Worm (Caenorhabditis elegans) whole organism, young adult: Measurements from ENCODE around the gene C25H3.11.

Source experiments
- B0019.2 ChIP-seq: fragments of 200-800 bp; sonication (Bioruptor generic); conservative IDR thresholded peaks from 2 replicates; pipeline ENCODE4 v1.3.6; 2022; ENCODE audit warnings: missing genetic modification reagents, missing genetic modification characterization, missing compliant biosample characterization
- D2030.7 ChIP-seq: fragments of 200-800 bp; sonication (Bioruptor generic); IDR thresholded peaks from 2 replicates; pipeline ENCODE4 v1.3.6; 2022; ENCODE audit warnings: missing genetic modification reagents, missing genetic modification characterization, missing compliant biosample characterization
- F10E7.11 ChIP-seq: sonication (generic microtip); optimal IDR thresholded peaks from 2 replicates; lab custom pipeline; 2017; ENCODE audit warnings: mild to moderate bottlenecking, missing genetic modification characterization, moderate library complexity, missing compliant biosample characterization
- F23B12.7 ChIP-seq: sonication (generic microtip); optimal IDR thresholded peaks from 2 replicates; lab custom pipeline; 2017; ENCODE audit warnings: missing genetic modification characterization, mild to moderate bottlenecking, missing compliant biosample characterization, antibody characterized with exemption, moderate library complexity; ENCODE audit not compliant: insufficient read depth
- F33H1.4 ChIP-seq: fragments of 200-800 bp; sonication (Bioruptor generic); IDR thresholded peaks from 2 replicates; pipeline ENCODE4 v1.3.6; 2022; ENCODE audit warnings: missing genetic modification reagents, missing genetic modification characterization, missing compliant biosample characterization
- F52B5.7 ChIP-seq: sonication (generic microtip); optimal IDR thresholded peaks from 2 replicates; lab custom pipeline; 2016; ENCODE audit warnings: mild to moderate bottlenecking, missing genetic modification characterization, missing compliant biosample characterization
- K11D2.4 ChIP-seq: fragments of 200-800 bp; sonication (Bioruptor generic); IDR thresholded peaks from 2 replicates; pipeline ENCODE4 v1.3.6; 2022; ENCODE audit warnings: missing genetic modification reagents, missing genetic modification characterization, missing compliant biosample characterization
- T26A5.8 ChIP-seq: sonication (generic microtip); optimal IDR thresholded peaks from 2 replicates; lab custom pipeline; 2016; ENCODE audit warnings: missing genetic modification characterization, missing compliant biosample characterization
- Y53F4B.3 ChIP-seq: fragments of 200-800 bp; sonication (Bioruptor generic); IDR thresholded peaks from 2 replicates; pipeline ENCODE4 v1.3.6; 2022; ENCODE audit warnings: missing genetic modification reagents, missing genetic modification characterization, missing compliant biosample characterization
- Y56A3A.18 ChIP-seq: fragments of 200-800 bp; sonication (Bioruptor generic); IDR thresholded peaks from 2 replicates; pipeline ENCODE4 v1.3.6; 2022; ENCODE audit warnings: missing genetic modification reagents, missing genetic modification characterization, missing compliant biosample characterization
- Y67H2A.10 ChIP-seq: fragments of 200-800 bp; sonication (Bioruptor generic); conservative IDR thresholded peaks from 2 replicates; pipeline ENCODE4 v1.3.6; 2022; ENCODE audit warnings: missing genetic modification reagents, missing genetic modification characterization, missing compliant biosample characterization
- atf-7 ChIP-seq: sonication (generic microtip); optimal IDR thresholded peaks from 2 replicates; lab custom pipeline; 2017; ENCODE audit warnings: mild to moderate bottlenecking, missing genetic modification characterization, missing compliant biosample characterization
- athp-1 ChIP-seq: sonication (generic microtip); optimal IDR thresholded peaks from 2 replicates; lab custom pipeline; 2017; ENCODE audit warnings: mild to moderate bottlenecking, missing genetic modification characterization, missing compliant biosample characterization
- attf-3 ChIP-seq: fragments of 200-800 bp; sonication (Bioruptor generic); conservative IDR thresholded peaks from 2 replicates; pipeline ENCODE4 v1.3.6; 2022; ENCODE audit warnings: missing genetic modification reagents, missing genetic modification characterization, missing compliant biosample characterization
- attf-5 ChIP-seq: fragments of 200-800 bp; sonication (Bioruptor generic); optimal IDR thresholded peaks from 2 replicates; lab custom pipeline; 2018; ENCODE audit warnings: mild to moderate bottlenecking, missing genetic modification characterization, missing compliant biosample characterization
- bed-2 ChIP-seq: fragments of 200-800 bp; sonication (Bioruptor generic); IDR thresholded peaks from 2 replicates; pipeline ENCODE4 v1.3.6; 2022; ENCODE audit warnings: missing genetic modification reagents, missing genetic modification characterization, missing compliant biosample characterization
- ceh-27 ChIP-seq: fragments of 200-800 bp; sonication (Bioruptor generic); optimal IDR thresholded peaks from 2 replicates; lab custom pipeline; 2018; ENCODE audit warnings: mild to moderate bottlenecking, missing genetic modification characterization, moderate library complexity, missing compliant biosample characterization
- ceh-40 ChIP-seq: fragments of 200-800 bp; sonication (Bioruptor generic); IDR thresholded peaks from 2 replicates; pipeline ENCODE4 v1.3.6; 2022; ENCODE audit warnings: missing genetic modification characterization, missing compliant biosample characterization
- dox-1 ChIP-seq: fragments of 200-800 bp; sonication (Bioruptor generic); IDR thresholded peaks from 2 replicates; pipeline ENCODE4 v1.3.6; 2022; ENCODE audit warnings: missing genetic modification reagents, missing genetic modification characterization, missing compliant biosample characterization
- dpl-1 ChIP-seq: fragments of 150-350 bp; optimal IDR thresholded peaks from 2 replicates; lab custom pipeline; 2014; ENCODE audit warnings: missing biosample characterization, missing genetic modification reagents, missing genetic modification characterization
- hlh-12 ChIP-seq: sonication (generic microtip); optimal IDR thresholded peaks from 2 replicates; lab custom pipeline; 2016; ENCODE audit warnings: missing genetic modification characterization, missing compliant biosample characterization
- hlh-26 ChIP-seq: fragments of 200-800 bp; sonication (Bioruptor generic); conservative IDR thresholded peaks from 2 replicates; pipeline ENCODE4 v1.3.6; 2022; ENCODE audit warnings: missing genetic modification reagents, missing genetic modification characterization, missing compliant biosample characterization
- hsf-1 ChIP-seq: fragments of 200-800 bp; sonication (Bioruptor generic); IDR thresholded peaks from 2 replicates; pipeline ENCODE4 v1.3.6; 2022; ENCODE audit warnings: missing genetic modification reagents, missing genetic modification characterization, missing compliant biosample characterization
- lin-35 ChIP-seq, 3 experiments: fragments of 150-350 bp in 2 of 3; sonication (generic microtip) in 1 of 3; optimal IDR thresholded peaks; 2 replicates each; lab custom pipeline; 2014 to 2018; ENCODE audit warnings: missing biosample characterization in 3 of 3, missing genetic modification characterization in 3 of 3, missing genetic modification reagents in 3 of 3
- lsl-1 ChIP-seq: fragments of 200-800 bp; sonication (Bioruptor generic); optimal IDR thresholded peaks from 2 replicates; lab custom pipeline; 2018; ENCODE audit warnings: mild to moderate bottlenecking, missing genetic modification characterization, moderate library complexity, missing compliant biosample characterization
- madf-3 ChIP-seq: fragments of 200-800 bp; sonication (Bioruptor generic); IDR thresholded peaks from 2 replicates; pipeline ENCODE4 v1.3.6; 2022; ENCODE audit warnings: missing genetic modification reagents, missing genetic modification characterization, missing compliant biosample characterization
- madf-8 ChIP-seq: fragments of 200-800 bp; sonication (Bioruptor generic); conservative IDR thresholded peaks from 2 replicates; pipeline ENCODE4 v1.3.6; 2022; ENCODE audit warnings: missing genetic modification reagents, missing genetic modification characterization, missing compliant biosample characterization
- nfya-2 ChIP-seq: fragments of 200-800 bp; sonication (Bioruptor generic); IDR thresholded peaks from 2 replicates; pipeline ENCODE4 v1.3.6; 2022; ENCODE audit warnings: missing genetic modification reagents, missing genetic modification characterization, missing compliant biosample characterization
- nhr-120 ChIP-seq: fragments of 200-800 bp; sonication (Bioruptor generic); IDR thresholded peaks from 2 replicates; pipeline ENCODE4 v1.3.6; 2022; ENCODE audit warnings: missing genetic modification characterization, missing compliant biosample characterization
- nhr-179 ChIP-seq: sonication (generic microtip); optimal IDR thresholded peaks from 2 replicates; lab custom pipeline; 2016; ENCODE audit warnings: mild to moderate bottlenecking, missing genetic modification characterization, missing compliant biosample characterization
- sdz-38 ChIP-seq: sonication (generic microtip); optimal IDR thresholded peaks from 2 replicates; lab custom pipeline; 2016; ENCODE audit warnings: missing genotype, missing genetic modification characterization, missing compliant biosample characterization
- snpc-1.1 ChIP-seq: sonication (generic microtip); optimal IDR thresholded peaks from 2 replicates; lab custom pipeline; 2017; ENCODE audit warnings: missing genetic modification characterization, mild to moderate bottlenecking, missing compliant biosample characterization, antibody characterized with exemption, moderate library complexity, missing genotype, missing genetic modification reagents; ENCODE audit not compliant: insufficient read depth
- snpc-4 ChIP-seq, 5 experiments: fragments of 150-350 bp in 1 of 5; sonication (generic microtip) in 4 of 5; optimal IDR thresholded peaks; 2 replicates each; lab custom pipeline; 2014 to 2018; ENCODE audit warnings: missing genetic modification characterization in 5 of 5, missing biosample characterization in 3 of 5, antibody characterized with exemption in 2 of 5, mild to moderate bottlenecking in 2 of 5, missing compliant biosample characterization in 2 of 5, missing genotype in 2 of 5, moderate library complexity in 2 of 5, missing genetic modification reagents in 1 of 5
- tbp1 ChIP-seq: fragments of 200-800 bp; sonication (Bioruptor generic); optimal IDR thresholded peaks from 2 replicates; lab custom pipeline; 2018; ENCODE audit warnings: mild to moderate bottlenecking, missing genetic modification characterization, missing compliant biosample characterization
- ztf-22 ChIP-seq: fragments of 200-800 bp; sonication (Bioruptor generic); optimal IDR thresholded peaks from 2 replicates; lab custom pipeline; 2018; ENCODE audit warnings: mild to moderate bottlenecking, missing genetic modification characterization, moderate library complexity, missing compliant biosample characterization

C25H3.11 gene

DNA sequence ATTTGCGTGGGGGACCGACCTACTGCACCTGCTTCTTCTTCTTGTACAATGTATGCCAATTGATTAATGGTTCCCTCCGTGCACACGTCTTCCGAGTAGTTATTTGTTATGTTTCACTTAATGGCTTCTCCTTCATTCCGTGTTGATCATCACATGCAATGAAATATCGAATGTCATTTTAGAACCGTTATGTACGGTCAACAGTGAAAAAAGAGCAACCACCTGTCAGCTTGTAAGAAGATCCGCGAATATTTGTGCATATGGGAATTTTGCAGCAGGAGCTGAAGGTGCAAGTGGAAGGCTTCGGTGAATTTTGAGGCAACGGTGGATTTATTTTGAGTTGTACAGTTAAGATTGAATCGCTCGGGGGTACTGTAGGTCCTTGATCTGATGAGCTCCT lies 47.8 kb upstream of the C25H3.11 start:
- TF ChIP-seq F10E7.11 (tag; lab: Kevin White, UChicago) (no peak), ceh-40 (GFP tag; lab: Robert Waterston, UW) (no peak), Y53F4B.3 (no peak), snpc-1.1 (tag; lab: Kevin White, UChicago) (no peak), lin-35 (GFP tag; optimal IDR thresholded peaks at IDR 0.05; lab: Kevin White, UChicago) (no peak), nhr-179 (tag; lab: Kevin White, UChicago) (no peak), lsl-1 (GFP tag; lab: Kevin White, UChicago) (no peak), sdz-38 (tag; lab: Kevin White, UChicago) (no peak), dpl-1 (GFP tag; lab: Kevin White, UChicago) (no peak), athp-1 (tag; lab: Kevin White, UChicago) (no peak), attf-3 (GFP tag; lab: Robert Waterston, UW) (no peak), D2030.7 (GFP tag; lab: Robert Waterston, UW) (no peak), F52B5.7 (tag; lab: Kevin White, UChicago) (no peak), atf-7 (no peak), nfya-2 (GFP tag; lab: Robert Waterston, UW) (no peak), tbp1 (GFP tag; lab: Kevin White, UChicago) (no peak), ceh-27 (GFP tag; lab: Kevin White, UChicago) (no peak), hsf-1 (GFP tag; lab: Robert Waterston, UW) (no peak)

DNA sequence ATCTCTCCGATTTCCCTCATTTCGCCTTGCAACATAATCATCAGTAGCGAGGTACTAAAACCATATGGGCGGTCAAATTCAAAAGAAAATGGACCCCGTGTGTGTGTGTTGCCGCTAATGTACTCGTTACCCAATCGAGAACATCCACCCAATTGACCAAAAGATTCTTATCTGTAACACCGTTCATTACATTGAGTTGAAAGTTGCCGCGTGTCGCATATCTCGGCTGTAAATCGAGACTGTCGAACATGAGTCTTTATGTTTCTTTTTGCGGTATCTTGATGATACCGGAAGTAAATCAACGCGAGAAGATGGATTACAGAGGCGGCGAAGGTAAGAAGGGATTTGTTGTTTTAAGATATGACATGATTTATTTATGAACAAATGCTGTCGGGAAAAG lies 46.9 kb upstream of the C25H3.11 start:
- TF ChIP-seq B0019.2 (GFP tag; lab: Robert Waterston, UW): no peak
- no peak for TF ChIP-seq attf-5
- TF ChIP-seq T26A5.8 (tag; lab: Kevin White, UChicago): no peak
- no peak for TF ChIP-seq bed-2 (GFP tag; lab: Robert Waterston, UW)
- TF ChIP-seq hlh-12 (tag; lab: Kevin White, UChicago): no peak
- TF ChIP-seq F23B12.7 (tag; lab: Kevin White, UChicago): no peak
- no peak for TF ChIP-seq Y67H2A.10
- TF ChIP-seq dox-1: no peak
- no peak for TF ChIP-seq madf-8 (GFP tag; lab: Robert Waterston, UW)
- no peak for TF ChIP-seq F10E7.11 (tag; lab: Kevin White, UChicago)
- TF ChIP-seq snpc-4 (GFP tag; optimal IDR thresholded peaks at IDR 0.05; lab: Kevin White, UChicago): no peak
- no peak for TF ChIP-seq snpc-4 (tag; optimal IDR thresholded peaks at IDR 0.05; lab: Kevin White, UChicago)
- no peak for TF ChIP-seq K11D2.4 (GFP tag; lab: Robert Waterston, UW)
- no peak for TF ChIP-seq hlh-26 (GFP tag; lab: Robert Waterston, UW)
- no peak for TF ChIP-seq F33H1.4 (GFP tag; lab: Robert Waterston, UW)
- TF ChIP-seq sdz-38 (tag; lab: Kevin White, UChicago): no peak
- TF ChIP-seq ztf-22 (GFP tag; lab: Kevin White, UChicago): no peak
- no peak for TF ChIP-seq nhr-120

DNA sequence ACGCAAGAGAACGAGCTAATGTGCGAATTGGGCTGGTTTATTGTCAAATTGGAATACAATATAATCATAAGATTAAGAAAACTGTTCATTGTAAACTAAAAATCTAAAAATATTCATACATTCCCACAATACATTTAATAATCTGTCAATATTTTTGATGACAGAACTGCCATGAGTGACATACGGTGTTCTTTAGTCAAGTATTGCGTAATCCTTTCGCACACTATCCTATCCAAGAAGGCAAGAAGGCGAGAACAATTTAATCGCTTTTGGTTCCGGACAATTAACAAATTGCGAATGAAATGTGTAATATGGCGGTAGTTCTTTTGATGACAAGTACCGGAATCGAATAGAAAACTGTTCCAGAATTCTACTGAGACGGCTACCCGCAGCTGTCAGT lies 46.0 kb upstream of the C25H3.11 start:
- TF ChIP-seq Y56A3A.18 (GFP tag; lab: Robert Waterston, UW): no peak
- TF ChIP-seq madf-3: no peak
- TF ChIP-seq, all 124 proteins: peak for 0
